Fruit fly (Drosophila melanogaster): ENCODE data around the gene Blos3.

Gene Blos3

dm6 chr3L:18898086-18898470 is 28.1 kb downstream of the Blos3 start, which contains the start of gene CG3902 (continued):
- peak; percentile 43; the same call in 1 of the 2 replicates for TF ChIP-seq amos (GFP tag; IDR thresholded peaks at IDR 0.05; ENCODE audit: partially characterized antibody)
- TF ChIP-seq nom (GFP tag; optimal IDR thresholded peaks at IDR 0.05): peak; percentile 6
- TF ChIP-seq CG13296 (GFP tag; optimal IDR thresholded peaks at IDR 0.05): peak; percentile 47
- no peak for TF ChIP-seq twi (tag; optimal IDR thresholded peaks at IDR 0.05)
- TF ChIP-seq danr (GFP tag; IDR thresholded peaks at IDR 0.05): no peak
- TF ChIP-seq CG17328 (GFP tag; IDR thresholded peaks at IDR 0.05): no peak
- TF ChIP-seq ftz-f1 (GFP tag; optimal IDR thresholded peaks at IDR 0.05): peak; percentile 55
- peak; percentile 32 for TF ChIP-seq lbe (GFP tag; optimal IDR thresholded peaks at IDR 0.05)
- no peak for TF ChIP-seq cas (GFP tag; IDR thresholded peaks at IDR 0.05)
- TF ChIP-seq CTCF (GFP tag; optimal IDR thresholded peaks at IDR 0.05): peak; percentile 48
- peak; percentile 5; the same call in 1 of the 2 replicates for TF ChIP-seq CG13287 (GFP tag; IDR thresholded peaks at IDR 0.05; ENCODE audit: partially characterized antibody)
- peak; percentile 32 for TF ChIP-seq gcm2 (GFP tag; optimal IDR thresholded peaks at IDR 0.05)
- TF ChIP-seq CG6765 (GFP tag; optimal IDR thresholded peaks at IDR 0.05): peak; percentile 43
- no peak for TF ChIP-seq salm (tag; optimal IDR thresholded peaks at IDR 0.05)
- TF ChIP-seq CG10959 (GFP tag; IDR thresholded peaks at IDR 0.05): no peak
- no peak for TF ChIP-seq CG10565 (GFP tag; optimal IDR thresholded peaks at IDR 0.05)
- TF ChIP-seq Med (GFP tag): peak; percentile 92

- TF ChIP-seq crp (GFP tag; optimal IDR thresholded peaks at IDR 0.05): peak in 1 of 2 experiments; percentile 54
- TF ChIP-seq CG15011 (GFP tag; optimal IDR thresholded peaks at IDR 0.05): peak; percentile 66
- TF ChIP-seq ind (GFP tag; optimal IDR thresholded peaks at IDR 0.05): peak; percentile 64
- peak; percentile 64; the same call in 1 of the 2 replicates for TF ChIP-seq CG11085 (GFP tag; IDR thresholded peaks at IDR 0.05)
- peak; percentile 73 for TF ChIP-seq CG14441 (GFP tag; IDR thresholded peaks at IDR 0.05)
- no peak for TF ChIP-seq scrt (GFP tag; optimal IDR thresholded peaks at IDR 0.05)
- TF ChIP-seq fru (optimal IDR thresholded peaks at IDR 0.05): no peak
- TF ChIP-seq kni (GFP tag; optimal IDR thresholded peaks at IDR 0.05): no peak
- peak; percentile 56 for TF ChIP-seq MBD-R2 (GFP tag; IDR thresholded peaks at IDR 0.05)
- TF ChIP-seq H2.0 (GFP tag; IDR thresholded peaks at IDR 0.05): peak; percentile 44
- peak; percentile 68 for TF ChIP-seq nerfin-1 (tag; optimal IDR thresholded peaks at IDR 0.05)
- TF ChIP-seq CG3995 (GFP tag; optimal IDR thresholded peaks at IDR 0.05): peak; percentile 85
- TF ChIP-seq ap (GFP tag; IDR thresholded peaks at IDR 0.05): no peak; the same call in 1 of the 2 replicates
- TF ChIP-seq CG15696 (tag; optimal IDR thresholded peaks at IDR 0.05): peak; percentile 72
- TF ChIP-seq lov (optimal IDR thresholded peaks at IDR 0.05): no peak
- TF ChIP-seq lov (GFP tag; IDR thresholded peaks at IDR 0.05): 0 out of 3 replicates have a peak, but pooled peaks have one; percentile 21
- peak; percentile 62 for TF ChIP-seq NK7.1 (GFP tag; optimal IDR thresholded peaks at IDR 0.05)
- TF ChIP-seq CG4707 (GFP tag; optimal IDR thresholded peaks at IDR 0.05): no peak
- 0 out of 3 replicates have a peak, but pooled peaks have one; percentile 57 for TF ChIP-seq ken (GFP tag; IDR thresholded peaks at IDR 0.05)
- TF ChIP-seq lab (GFP tag; optimal IDR thresholded peaks at IDR 0.05): no peak
- TF ChIP-seq CG9609 (GFP tag; optimal IDR thresholded peaks at IDR 0.05): peak; percentile 87
- no peak for TF ChIP-seq pfk (GFP tag; optimal IDR thresholded peaks at IDR 0.05)
- TF ChIP-seq E2f2 (GFP tag; IDR thresholded peaks at IDR 0.05): no peak; the same call in none of the 2 replicates
- TF ChIP-seq pb (GFP tag; optimal IDR thresholded peaks at IDR 0.05): peak; percentile 48
- peak; percentile 78 for TF ChIP-seq al (GFP tag; IDR thresholded peaks at IDR 0.05)
- TF ChIP-seq CG14050 (GFP tag; IDR thresholded peaks at IDR 0.05): peak; percentile 32; the same call in 2 of the 3 replicates
- peak; percentile 65 for TF ChIP-seq crc (GFP tag; optimal IDR thresholded peaks at IDR 0.05)
- no peak for TF ChIP-seq Asciz (GFP tag; optimal IDR thresholded peaks at IDR 0.05)
- peak; percentile 79 for TF ChIP-seq CG17361 (GFP tag; IDR thresholded peaks at IDR 0.05)
- no peak for TF ChIP-seq CG1529 (GFP tag; optimal IDR thresholded peaks at IDR 0.05)
- peak; percentile 74 for TF ChIP-seq Hr3 (GFP tag; optimal IDR thresholded peaks at IDR 0.05)
- TF ChIP-seq CG10654 (GFP tag; optimal IDR thresholded peaks at IDR 0.05): peak; percentile 63
- peak; percentile 37 for TF ChIP-seq CG4820 (GFP tag; optimal IDR thresholded peaks at IDR 0.05)
- TF ChIP-seq CG32532 (GFP tag; IDR thresholded peaks at IDR 0.05): peak; percentile 71
- TF ChIP-seq trem (tag; optimal IDR thresholded peaks at IDR 0.05): peak; percentile 64
These were observed 28.8 kb downstream of the Blos3 start, which contains the start of gene RpL26 for dm6 chr3L:18898770-18899278. Gene RpL26 (plus strand): TSS chr3L:18898875.
